Fruit fly (Drosophila melanogaster): ENCODE results near the gene CG14562.

CG14562 gene

dm6 chr3L:21961892-21962518, 20.0 kb downstream of the CG14562 start, which contains the start of gene Chs2:
TSS of gene Chs2 (plus strand) at chr3L:21962401.
- TF ChIP-seq Ets21C (GFP tag; optimal IDR thresholded peaks at IDR 0.05) = no peak
- TF ChIP-seq Hr39 (GFP tag; optimal IDR thresholded peaks at IDR 0.05) = no peak
- TF ChIP-seq CG10631 (GFP tag; optimal IDR thresholded peaks at IDR 0.05) = no peak
- TF ChIP-seq fd85E (GFP tag; optimal IDR thresholded peaks at IDR 0.05) = no peak
- TF ChIP-seq CG11294 (GFP tag; IDR thresholded peaks at IDR 0.05) = no peak
- no peak for TF ChIP-seq CG6854 (GFP tag; optimal IDR thresholded peaks at IDR 0.05)
- peak; percentile 26 for TF ChIP-seq CG16779 (tag; optimal IDR thresholded peaks at IDR 0.05)
- TF ChIP-seq svp (GFP tag) = peak; percentile 61
- TF ChIP-seq achi (GFP tag; optimal IDR thresholded peaks at IDR 0.05) = no peak
- no peak for TF ChIP-seq CG11762 (GFP tag; optimal IDR thresholded peaks at IDR 0.05; ENCODE audit: insufficient read depth)
- TF ChIP-seq Met (GFP tag; optimal IDR thresholded peaks at IDR 0.05) = no peak
- no peak for TF ChIP-seq fd59A (GFP tag; optimal IDR thresholded peaks at IDR 0.05)
- no peak for TF ChIP-seq CG3032 (tag; optimal IDR thresholded peaks at IDR 0.05)
- no peak for TF ChIP-seq topi (GFP tag; optimal IDR thresholded peaks at IDR 0.05)
- TF ChIP-seq CG10669 (GFP tag; optimal IDR thresholded peaks at IDR 0.05) = no peak
- no peak for TF ChIP-seq ss (GFP tag; optimal IDR thresholded peaks at IDR 0.05)
- no peak for TF ChIP-seq Sox15 (GFP tag; optimal IDR thresholded peaks at IDR 0.05)
- no peak for TF ChIP-seq CG7368 (GFP tag; optimal IDR thresholded peaks at IDR 0.05)
- TF ChIP-seq fkh (GFP tag; optimal IDR thresholded peaks at IDR 0.05) = peak; percentile 92
- TF ChIP-seq Ets96B (tag; optimal IDR thresholded peaks at IDR 0.05) = no peak
- TF ChIP-seq CG8119 (GFP tag; IDR thresholded peaks at IDR 0.05) = no peak
- TF ChIP-seq Hr4 (GFP tag; optimal IDR thresholded peaks at IDR 0.05) = no peak
- TF ChIP-seq net (GFP tag; optimal IDR thresholded peaks at IDR 0.05) = no peak
- no peak for TF ChIP-seq CG31627 (GFP tag; optimal IDR thresholded peaks at IDR 0.05)
- TF ChIP-seq CG1621 (tag; optimal IDR thresholded peaks at IDR 0.05) = no peak
- no peak for TF ChIP-seq Blimp-1 (GFP tag; optimal IDR thresholded peaks at IDR 0.05)
- TF ChIP-seq pdm3 (GFP tag; optimal IDR thresholded peaks at IDR 0.05) = no peak
- peak; percentile 80 for TF ChIP-seq vri (GFP tag; optimal IDR thresholded peaks at IDR 0.05)
- no peak for TF ChIP-seq CG8632 (GFP tag; optimal IDR thresholded peaks at IDR 0.05)
- no peak for TF ChIP-seq Sox14 (GFP tag; optimal IDR thresholded peaks at IDR 0.05)
- no peak for TF ChIP-seq CG6792 (GFP tag; optimal IDR thresholded peaks at IDR 0.05)
- TF ChIP-seq CG4318 (GFP tag; optimal IDR thresholded peaks at IDR 0.05) = no peak
- no peak for TF ChIP-seq OdsH (GFP tag; optimal IDR thresholded peaks at IDR 0.05)

- TF ChIP-seq eg (GFP tag; IDR thresholded peaks at IDR 0.05) = no peak
- no peak for TF ChIP-seq Smox (GFP tag; optimal IDR thresholded peaks at IDR 0.05)
- peak; percentile 80 for TF ChIP-seq svp (GFP tag)
- no peak for TF ChIP-seq Met (GFP tag; optimal IDR thresholded peaks at IDR 0.05)
- TF ChIP-seq esn (GFP tag; optimal IDR thresholded peaks at IDR 0.05) = no peak
- no peak for TF ChIP-seq CG8319 (GFP tag; optimal IDR thresholded peaks at IDR 0.05)
Observed at dm6 chr3L:21963293-21963692, 21.3 kb downstream of the CG14562 start.

- TF ChIP-seq vri (GFP tag; optimal IDR thresholded peaks at IDR 0.05) (peak; percentile 65), topi (GFP tag; optimal IDR thresholded peaks at IDR 0.05) (no peak), cyc (GFP tag; optimal IDR thresholded peaks at IDR 0.05) (no peak), svp (GFP tag) (peak; percentile 99), Eip93F (GFP tag; optimal IDR thresholded peaks at IDR 0.05) (peak; percentile 76), fkh (GFP tag; optimal IDR thresholded peaks at IDR 0.05) (no peak), CG1621 (tag; optimal IDR thresholded peaks at IDR 0.05) (no peak)
Observed at dm6 chr3L:21971735-21972134, 29.7 kb downstream of the CG14562 start, which contains the start of gene P5CS. TSS of gene P5CS (plus strand) at chr3L:21972002.
